Worm (Caenorhabditis elegans): ENCODE data around the gene F59B10.3.

The F59B10.3 gene

DNA sequence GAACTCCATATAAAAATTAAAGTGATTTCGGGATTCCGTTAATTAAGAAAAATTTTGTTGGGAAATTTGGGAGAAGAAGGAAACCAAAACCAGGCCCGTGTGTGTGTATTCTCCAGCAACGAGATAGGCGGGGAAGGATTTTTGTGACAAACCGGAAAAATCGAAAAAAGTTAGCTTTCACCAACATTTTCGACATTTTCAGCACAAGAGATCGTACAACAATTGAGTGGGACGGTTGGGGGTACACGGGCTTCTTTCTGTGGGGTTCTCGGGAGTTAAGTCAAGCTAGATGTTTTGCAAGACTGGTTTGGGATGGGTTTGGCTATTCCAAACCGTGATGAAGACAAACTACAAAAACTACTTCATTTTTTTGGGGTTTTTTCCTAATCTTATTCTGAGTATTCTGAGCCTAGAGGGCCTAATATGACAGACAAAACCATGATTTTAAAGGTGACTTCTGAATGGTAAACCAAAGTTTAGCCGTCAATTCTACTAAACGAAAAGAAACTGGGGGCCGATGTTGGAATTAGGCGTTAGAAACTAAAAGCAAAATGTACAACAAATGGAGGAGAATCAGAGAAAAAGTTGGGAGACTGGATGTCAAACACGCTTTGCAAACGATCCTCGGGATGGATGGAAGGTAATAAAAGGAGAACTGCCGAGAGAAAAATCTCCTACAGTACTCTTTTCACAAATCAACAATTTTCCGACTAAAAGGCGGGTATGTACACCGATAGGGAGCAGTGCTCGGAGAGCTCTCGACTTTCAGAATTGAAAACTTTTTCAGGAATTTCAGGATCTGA lies 32.5 kb downstream of the F59B10.3 start:
- TF ChIP-seq fos-1 (tag; optimal IDR thresholded peaks at IDR 0.05) (no peak), ztf-4 (tag; optimal IDR thresholded peaks at IDR 0.05) (peak; percentile 11), Y55F3AM.14 (GFP tag; optimal IDR thresholded peaks at IDR 0.05) (peak; percentile 64), ama-1 (optimal IDR thresholded peaks at IDR 0.05) (peak; percentile 92), nhr-6 (tag; optimal IDR thresholded peaks at IDR 0.05) (peak; percentile 32), lsy-2 (tag; optimal IDR thresholded peaks at IDR 0.05) (peak; percentile 6 to 20), nhr-129 (tag; optimal IDR thresholded peaks at IDR 0.05) (peak; percentile 34), ztf-1 (GFP tag; conservative IDR thresholded peaks at IDR 0.05) (no peak), blmp-1 (tag; optimal IDR thresholded peaks at IDR 0.05; ENCODE audit: insufficient read depth) (peak; percentile 7), nhr-237 (tag; optimal IDR thresholded peaks at IDR 0.05) (no peak)

DNA sequence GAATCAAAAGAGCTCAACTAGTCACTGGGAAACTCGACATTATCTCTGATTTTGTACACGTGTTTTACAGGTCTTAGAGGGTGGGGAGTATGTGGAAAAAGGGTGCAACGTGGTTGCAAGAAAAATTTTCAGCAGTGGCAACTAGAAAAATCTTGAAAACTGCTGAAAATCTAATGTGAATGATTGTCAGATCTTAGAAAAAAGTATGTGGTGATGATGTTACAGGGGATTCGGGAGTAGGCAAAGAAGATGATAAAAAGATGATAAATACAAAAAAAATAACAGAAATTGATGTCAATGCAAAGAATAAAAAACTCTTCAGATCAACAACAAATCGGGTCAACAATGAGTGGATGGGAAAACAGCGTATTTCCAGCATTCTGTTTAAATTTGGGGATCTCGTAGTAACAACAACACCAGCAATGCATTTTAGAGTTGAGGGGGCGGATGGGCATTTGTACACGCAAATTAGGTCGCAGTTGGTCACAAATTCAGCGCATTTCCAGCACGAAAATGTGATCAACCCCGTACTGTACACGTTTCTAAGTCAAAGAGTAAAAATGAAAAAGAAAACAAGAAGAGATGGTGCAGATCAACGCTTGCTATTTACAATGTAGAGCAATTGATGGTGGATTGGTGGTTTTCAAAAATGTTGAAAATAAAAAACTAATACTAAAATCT lies 33.3 kb downstream of the F59B10.3 start:
- TF ChIP-seq lin-11 (tag; optimal IDR thresholded peaks at IDR 0.05) (no peak), sma-9 (GFP tag; optimal IDR thresholded peaks at IDR 0.05) (peak; percentile 35), sma-9 (tag; optimal IDR thresholded peaks at IDR 0.05) (no peak), nhr-25 (tag; optimal IDR thresholded peaks at IDR 0.05) (peak; percentile 28), sma-3 (GFP tag; optimal IDR thresholded peaks at IDR 0.05) (peak; percentile 36), crh-2 (tag; optimal IDR thresholded peaks at IDR 0.05) (peak; percentile 1)

DNA sequence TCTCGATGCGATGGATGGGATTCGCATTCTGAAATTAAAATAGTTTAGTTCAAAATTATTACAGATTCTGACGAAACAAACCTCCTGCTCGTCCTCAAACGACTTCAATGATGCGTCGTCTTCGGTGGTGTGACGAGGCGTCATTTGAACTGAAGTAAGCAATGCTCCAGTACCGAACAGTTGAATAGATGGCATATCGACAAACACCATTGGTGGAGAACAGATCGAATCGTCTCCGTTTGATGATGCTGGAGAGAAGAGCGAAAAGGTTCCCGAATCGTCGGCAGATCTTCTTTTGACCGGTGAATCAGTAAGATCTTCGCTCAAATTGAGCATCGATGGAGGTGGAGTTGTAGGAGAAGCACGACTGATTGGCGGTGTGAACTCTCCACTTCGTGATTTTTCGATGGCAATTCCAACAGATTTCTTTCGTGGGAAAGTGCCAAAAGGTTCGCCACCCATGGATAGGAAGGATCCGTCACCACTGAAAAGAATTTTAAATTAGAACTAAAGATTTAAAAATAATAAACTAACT lies 34.1 kb downstream of the F59B10.3 start:
- peak; percentile 33 for TF ChIP-seq nhr-129 (tag; optimal IDR thresholded peaks at IDR 0.05)
- TF ChIP-seq lin-11 (tag; optimal IDR thresholded peaks at IDR 0.05) = peak; percentile 11
- no peak for TF ChIP-seq nhr-21 (tag; optimal IDR thresholded peaks at IDR 0.05)

DNA sequence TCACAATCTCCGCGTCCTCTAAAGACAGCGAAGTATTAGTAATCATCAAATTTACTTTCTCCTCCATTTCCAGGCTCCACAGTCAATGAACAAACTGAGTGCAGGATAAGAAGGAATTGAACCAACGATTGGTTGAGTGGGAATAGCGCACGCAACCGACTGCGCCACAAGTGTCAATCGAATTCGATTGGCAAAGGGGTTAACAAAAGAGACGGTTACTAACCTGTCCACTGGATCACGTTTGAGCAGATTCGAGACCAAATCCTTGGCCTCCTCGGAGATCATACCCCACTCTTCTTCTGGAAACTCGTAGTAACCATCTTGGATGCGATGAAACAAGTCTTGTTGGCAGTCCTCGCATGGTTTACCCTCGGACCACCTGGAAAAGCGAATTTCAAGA lies 34.9 kb downstream of the F59B10.3 start:
- TF ChIP-seq unc-55 (GFP tag; optimal IDR thresholded peaks at IDR 0.05) = no peak
- peak in 1 of 2 experiments; percentile 8 for TF ChIP-seq mdl-1 (tag; optimal IDR thresholded peaks at IDR 0.05)
- peak; percentile 17 for TF ChIP-seq lin-13 (GFP tag; optimal IDR thresholded peaks at IDR 0.05)
- no peak for TF ChIP-seq nhr-12 (tag; optimal IDR thresholded peaks at IDR 0.05)
- TF ChIP-seq crh-2 (tag; optimal IDR thresholded peaks at IDR 0.05) = no peak
- TF ChIP-seq nhr-25 (tag; optimal IDR thresholded peaks at IDR 0.05) = no peak
- TF ChIP-seq ama-1 (optimal IDR thresholded peaks at IDR 0.05) = peak; percentile 77

DNA sequence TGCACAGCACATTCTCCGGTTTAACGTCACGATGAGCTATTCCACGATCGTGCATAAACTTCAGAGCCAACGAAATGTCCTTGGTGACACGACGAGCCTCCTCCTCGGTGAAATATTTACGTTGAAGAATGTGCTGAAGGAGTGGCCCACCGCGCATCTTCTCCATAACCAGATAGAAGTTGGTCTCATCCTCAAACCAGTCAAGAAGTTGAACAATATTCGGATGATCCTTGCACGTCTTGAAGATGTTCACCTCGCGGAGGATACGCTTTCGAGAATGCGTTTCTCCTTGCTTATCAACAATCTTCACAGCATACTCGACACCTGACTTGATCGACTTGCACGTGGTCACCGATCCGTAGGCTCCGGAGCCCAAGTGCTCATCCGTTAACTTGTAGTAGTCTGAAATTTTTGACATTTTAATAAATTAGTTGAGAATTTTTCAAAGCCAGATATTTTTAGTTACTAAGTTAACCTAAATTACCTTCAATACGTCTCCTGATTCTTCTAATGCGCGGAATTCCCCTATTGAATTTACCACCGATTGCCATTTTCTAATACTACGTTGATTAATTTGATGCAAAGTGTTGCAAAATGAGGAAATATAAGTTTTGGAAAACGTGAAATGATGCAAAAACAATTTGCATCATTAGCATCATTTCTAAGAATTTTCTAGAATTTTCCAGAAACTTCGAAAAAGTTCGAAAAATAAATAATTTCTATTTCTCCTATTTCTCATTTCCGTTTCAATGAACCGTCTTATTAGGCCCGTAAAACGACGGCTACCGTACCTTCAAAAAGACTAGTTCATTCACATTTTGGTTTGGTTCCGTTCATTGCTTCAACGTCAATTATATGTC lies 35.8 kb downstream of the F59B10.3 start:
- TF ChIP-seq Y55F3AM.14 (GFP tag; optimal IDR thresholded peaks at IDR 0.05) (peak; percentile 20), C34F6.9 (tag; optimal IDR thresholded peaks at IDR 0.05) (no peak), nhr-129 (tag; optimal IDR thresholded peaks at IDR 0.05) (peak; percentile 22), ZK546.5 (tag; optimal IDR thresholded peaks at IDR 0.05) (no peak), ztf-4 (tag; optimal IDR thresholded peaks at IDR 0.05) (peak; percentile 59), sma-3 (GFP tag; optimal IDR thresholded peaks at IDR 0.05) (peak; percentile 25), nhr-21 (tag; optimal IDR thresholded peaks at IDR 0.05) (peak; percentile 7)

DNA sequence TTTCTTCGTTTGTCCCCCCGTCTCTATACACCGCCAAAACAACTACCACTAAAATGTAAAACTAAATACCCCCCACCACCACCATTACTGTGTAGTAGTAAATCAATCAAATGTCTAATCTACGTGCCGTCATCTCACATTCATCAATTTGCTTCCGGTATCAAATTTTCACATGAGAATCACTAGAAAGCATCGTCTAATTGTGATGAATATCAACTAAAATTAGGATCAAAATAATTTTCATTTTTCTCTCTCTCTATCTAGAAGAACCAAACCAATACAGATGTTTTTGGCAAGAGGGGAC lies 36.4 kb downstream of the F59B10.3 start:
- TF ChIP-seq ZK546.5 (tag; optimal IDR thresholded peaks at IDR 0.05) (no peak), fos-1 (tag; optimal IDR thresholded peaks at IDR 0.05) (no peak), ztf-4 (tag; optimal IDR thresholded peaks at IDR 0.05) (peak; percentile 48), lsy-2 (tag; optimal IDR thresholded peaks at IDR 0.05) (peak in 1 of 2 experiments; percentile 43), lin-11 (tag; optimal IDR thresholded peaks at IDR 0.05) (no peak), C34F6.9 (tag; optimal IDR thresholded peaks at IDR 0.05) (peak; percentile 9), unc-55 (GFP tag; optimal IDR thresholded peaks at IDR 0.05) (peak; percentile 19), ama-1 (optimal IDR thresholded peaks at IDR 0.05) (peak; percentile 83)

DNA sequence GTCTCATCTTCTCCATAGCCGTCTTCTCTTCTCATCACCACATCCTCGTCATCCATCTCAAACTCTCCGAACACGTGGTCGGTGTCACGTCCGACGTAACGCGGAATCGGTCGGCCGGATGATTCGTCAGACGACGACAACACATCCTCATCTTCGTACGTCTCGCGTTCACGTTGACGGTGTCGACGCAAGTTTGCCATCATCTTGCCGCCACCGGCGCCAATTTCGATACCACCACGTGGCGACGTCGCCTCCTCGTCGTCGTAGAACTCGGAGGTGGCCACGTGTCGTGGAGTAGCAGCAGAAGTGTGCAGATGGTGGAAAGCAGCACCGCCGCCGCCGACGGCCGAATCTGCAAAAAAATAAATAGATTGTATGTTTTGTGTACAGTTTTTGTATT lies 37.0 kb downstream of the F59B10.3 start:
- TF ChIP-seq zag-1 (tag; optimal IDR thresholded peaks at IDR 0.05) (no peak), nhr-129 (tag; optimal IDR thresholded peaks at IDR 0.05) (peak; percentile 0), unc-39 (tag; optimal IDR thresholded peaks at IDR 0.05) (no peak), F13H6.1 (tag; optimal IDR thresholded peaks at IDR 0.05) (no peak), nhr-237 (tag; optimal IDR thresholded peaks at IDR 0.05) (no peak)

All from whole organism, L2 larva.